Worm (Caenorhabditis elegans) whole organism, L4/young adult: ENCODE measurements around the gene F35F11.2.

ENCODE experiments used
- W03F9.2 ChIP-seq: fragments of 150-350 bp; optimal IDR thresholded peaks from 2 replicates; lab custom pipeline; 2014; ENCODE audit warnings: missing biosample characterization, missing genetic modification characterization
- dao-5 ChIP-seq: sonication (generic microtip); optimal IDR thresholded peaks from 2 replicates; lab custom pipeline; 2016; ENCODE audit warnings: missing genotype, missing genetic modification characterization, moderate library complexity, missing compliant biosample characterization
- him-1 ChIP-seq: sonication (generic microtip); optimal IDR thresholded peaks from 2 replicates; lab custom pipeline; 2016; ENCODE audit warnings: missing genotype, missing genetic modification reagents, missing genetic modification characterization, missing compliant biosample characterization

The F35F11.2 gene

DNA sequence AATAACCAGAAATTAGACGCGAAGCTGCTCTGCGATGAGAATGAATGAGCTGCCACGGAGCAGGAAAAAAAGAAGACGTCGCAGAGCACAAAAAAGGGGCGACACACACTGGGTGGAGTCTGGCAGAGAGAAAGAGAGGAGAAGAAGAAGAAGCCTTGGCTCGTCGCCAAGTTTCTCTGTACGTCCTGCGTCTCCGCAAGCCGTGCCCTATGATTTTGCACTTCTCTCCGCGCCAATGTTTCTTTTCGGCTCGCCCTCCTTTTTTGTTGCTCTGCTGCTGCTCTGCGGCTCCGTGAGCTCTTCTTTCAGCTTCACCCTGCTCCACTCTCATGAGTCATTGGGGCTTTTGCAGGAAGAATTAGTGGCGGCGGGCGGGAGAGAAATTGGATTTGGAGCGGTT, 5.2 kb upstream of the F35F11.2 start, which contains the start of gene hlh-30:
Gene hlh-30 (minus strand): TSS at position 69 of the 400 bp plus-strand sequence.
- TF ChIP-seq dao-5 (tag; lab: Kevin White, UChicago) = no peak
- TF ChIP-seq him-1 (tag; lab: Kevin White, UChicago) = peak; percentile 90

DNA sequence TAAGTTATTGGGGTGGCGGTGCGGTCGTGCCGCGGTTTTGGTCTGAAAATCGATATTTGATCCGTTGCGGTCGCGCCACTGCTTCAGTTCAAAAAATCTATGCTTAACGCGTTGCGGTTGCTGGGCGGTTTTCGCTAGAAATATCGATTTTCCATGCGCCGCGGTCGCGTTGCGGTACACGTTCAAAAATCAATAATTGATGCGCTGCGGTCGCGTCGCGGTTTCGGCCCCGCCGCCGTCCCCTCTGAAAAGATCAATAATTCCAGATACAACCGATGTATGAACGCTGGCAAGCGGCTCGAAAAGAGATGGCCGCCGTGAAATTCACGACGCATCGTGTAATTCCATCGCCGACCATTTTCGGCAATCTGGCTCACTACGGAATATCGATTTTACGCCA, 922 bp downstream of the F35F11.2 start:
- TF ChIP-seq him-1 (tag; lab: Kevin White, UChicago) (no peak), W03F9.2 (tag; lab: Kevin White, UChicago) (no peak), dao-5 (tag; lab: Kevin White, UChicago) (no peak)

DNA sequence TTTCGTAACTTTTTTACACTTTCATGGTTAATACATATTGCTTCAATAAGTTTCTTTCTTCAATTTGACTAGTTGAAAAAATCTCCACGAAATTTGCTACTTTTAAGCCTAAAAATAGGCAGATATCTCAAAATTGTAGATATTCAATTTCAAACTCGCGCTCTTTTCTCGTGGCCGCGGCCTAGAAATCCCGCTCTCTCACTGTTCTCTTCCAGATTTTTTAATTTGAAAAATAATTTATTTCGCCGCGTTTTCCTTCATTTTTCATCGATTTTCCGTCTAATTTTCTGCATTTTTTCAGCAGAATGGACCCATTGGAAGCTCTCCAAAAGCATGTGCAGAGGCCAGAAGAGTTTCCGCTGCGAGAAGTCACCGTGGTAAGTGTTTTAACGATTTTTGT, 2.2 kb downstream of the F35F11.2 start, which contains the start of gene cdc-73:
Gene cdc-73 (plus strand): TSS at position 302 of the 400 bp plus-strand sequence.
- TF ChIP-seq W03F9.2 (tag; lab: Kevin White, UChicago) (peak; percentile 44), dao-5 (tag; lab: Kevin White, UChicago) (no peak)

DNA sequence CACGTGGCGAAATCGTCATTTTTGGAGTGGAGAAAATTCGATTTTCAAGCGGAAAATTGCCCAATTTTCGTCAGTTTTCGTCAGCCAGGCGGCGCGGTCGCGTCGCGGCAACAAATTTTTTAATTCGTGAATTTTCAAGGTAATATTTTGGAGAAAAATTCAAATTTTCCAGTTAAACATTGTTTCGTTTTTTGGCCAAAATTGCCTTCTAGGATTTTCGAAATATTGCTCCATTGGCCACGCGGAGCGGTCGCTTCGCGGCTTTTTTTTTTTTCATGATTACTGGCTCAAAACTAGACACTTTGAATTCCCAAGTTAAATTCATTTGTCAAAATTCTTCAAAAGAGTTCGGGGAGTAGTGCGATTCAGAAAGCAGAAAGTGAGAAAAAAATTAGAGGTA, 7.5 kb downstream of the F35F11.2 start:
- TF ChIP-seq W03F9.2 (tag; lab: Kevin White, UChicago) (no peak), him-1 (tag; lab: Kevin White, UChicago) (no peak), dao-5 (tag; lab: Kevin White, UChicago) (no peak)

DNA sequence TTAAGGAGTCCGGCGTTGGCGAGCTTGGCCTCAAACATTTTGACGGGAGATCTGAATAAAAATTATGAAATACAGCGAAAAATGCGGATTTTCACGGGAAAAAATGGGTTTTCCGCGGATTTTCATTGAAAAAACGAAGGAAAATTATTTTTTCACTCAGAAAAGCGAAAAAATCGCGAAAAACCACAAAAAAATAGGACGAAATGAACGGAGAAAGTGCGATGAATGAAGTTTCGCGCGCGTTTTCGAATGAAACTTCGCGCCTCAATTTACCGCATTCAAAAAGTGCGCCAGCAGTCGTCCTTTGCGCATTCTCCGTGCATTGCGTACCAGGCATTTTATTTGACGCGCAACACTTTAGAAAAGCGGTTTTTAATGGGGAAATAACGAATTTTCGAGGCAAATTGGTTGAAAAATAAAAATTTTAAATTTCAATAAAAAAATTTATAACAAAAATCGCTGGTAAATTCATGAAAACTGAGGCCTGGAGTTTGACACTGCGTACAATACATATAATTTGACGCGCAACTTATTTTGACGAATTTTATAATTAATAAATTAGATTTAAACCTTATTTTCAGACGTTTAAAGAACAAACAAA, 9.4 kb downstream of the F35F11.2 start, which contains the start of gene pcn-1:
Gene pcn-1 (minus strand): TSS at position 51 of the 601 bp plus-strand sequence.
- TF ChIP-seq him-1 (tag; lab: Kevin White, UChicago) (peak; percentile 91), dao-5 (tag; lab: Kevin White, UChicago) (peak; percentile 3), W03F9.2 (tag; lab: Kevin White, UChicago) (peak; percentile 95)

DNA sequence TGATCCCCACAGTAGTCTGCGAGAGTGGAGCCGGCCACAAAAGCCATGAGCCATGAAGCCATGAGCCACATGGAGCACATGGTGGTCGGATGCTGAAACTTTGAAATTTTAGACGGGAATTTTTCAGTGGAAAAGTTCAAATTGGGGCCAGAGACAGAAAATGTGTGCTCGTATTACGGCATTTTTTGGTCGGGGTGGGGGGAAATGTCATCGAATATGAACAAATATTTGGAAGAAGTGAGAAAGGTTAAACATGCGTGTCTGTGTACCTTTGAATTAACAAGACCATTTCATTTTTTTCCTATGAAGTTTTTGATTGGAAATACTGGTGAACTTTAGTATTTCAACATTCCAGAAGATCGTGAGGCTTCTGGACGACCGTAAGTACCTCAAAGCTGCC, 11.5 kb downstream of the F35F11.2 start, which contains the start of gene wrt-5:
Gene wrt-5 (minus strand): TSS at position 101 of the 400 bp plus-strand sequence.
- TF ChIP-seq W03F9.2 (tag; lab: Kevin White, UChicago) (no peak), him-1 (tag; lab: Kevin White, UChicago) (no peak), dao-5 (tag; lab: Kevin White, UChicago) (no peak)

DNA sequence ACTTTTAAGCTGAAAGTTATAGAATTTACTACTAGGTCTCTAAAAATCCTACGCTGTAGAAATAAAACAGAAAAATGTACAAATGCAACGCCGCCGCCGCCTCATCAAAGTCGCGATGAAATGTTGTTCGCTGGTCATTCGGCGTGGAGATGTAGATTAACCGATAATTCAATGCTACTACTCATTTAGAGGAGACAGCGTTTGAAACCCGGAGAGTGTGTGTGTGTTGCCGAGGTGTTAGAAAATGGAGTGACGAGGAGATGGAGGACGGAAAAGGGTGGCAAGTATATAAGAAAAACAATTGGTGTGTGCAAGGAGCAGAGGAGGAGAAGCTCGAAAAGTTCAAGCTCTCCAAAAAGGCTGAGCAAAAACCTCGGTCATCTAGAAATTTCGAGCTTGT, 12.2 kb downstream of the F35F11.2 start:
- TF ChIP-seq him-1 (tag; lab: Kevin White, UChicago) (no peak), dao-5 (tag; lab: Kevin White, UChicago) (no peak), W03F9.2 (tag; lab: Kevin White, UChicago) (no peak)

DNA sequence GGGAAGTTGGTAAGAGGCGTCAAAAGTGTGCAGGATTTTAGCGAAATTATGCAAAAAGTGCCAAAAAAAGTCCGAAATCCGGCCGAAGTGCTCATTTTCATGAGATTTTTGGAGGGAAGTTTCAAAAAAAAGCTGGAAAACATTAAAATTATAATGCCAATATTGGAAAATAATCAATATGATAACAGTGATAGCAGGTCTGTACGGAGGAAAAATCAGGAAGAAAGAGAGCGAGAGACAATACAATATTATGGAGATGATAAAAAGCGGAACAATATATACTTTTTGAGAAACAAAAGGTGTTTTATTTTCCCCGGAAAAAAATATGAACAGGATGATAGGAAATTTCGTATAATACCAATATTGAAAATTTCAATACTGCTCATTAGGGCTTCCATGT, 13.3 kb downstream of the F35F11.2 start:
- TF ChIP-seq him-1 (tag; lab: Kevin White, UChicago) (no peak), dao-5 (tag; lab: Kevin White, UChicago) (no peak), W03F9.2 (tag; lab: Kevin White, UChicago) (no peak)

DNA sequence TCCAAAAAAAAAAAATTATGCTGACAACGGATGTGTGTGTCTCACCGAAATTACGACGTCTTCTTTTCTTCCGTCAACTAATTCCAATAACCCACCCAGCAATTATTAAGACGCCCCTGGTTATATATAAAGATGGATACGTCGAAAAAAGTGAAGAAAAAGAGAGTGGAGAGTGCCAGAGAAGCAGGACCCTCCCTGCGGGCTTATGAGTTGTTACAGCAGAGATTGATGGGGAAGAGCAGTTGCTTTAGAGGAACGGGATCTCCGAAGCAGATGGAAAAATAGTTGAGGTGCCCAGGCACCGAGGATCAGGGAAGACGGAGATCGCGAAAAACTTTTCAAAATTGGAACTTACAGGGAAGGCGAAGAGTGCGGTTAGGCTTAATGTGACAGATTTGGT, 15.2 kb downstream of the F35F11.2 start:
- TF ChIP-seq dao-5 (tag; lab: Kevin White, UChicago) (no peak), him-1 (tag; lab: Kevin White, UChicago) (no peak), W03F9.2 (tag; lab: Kevin White, UChicago) (no peak)

DNA sequence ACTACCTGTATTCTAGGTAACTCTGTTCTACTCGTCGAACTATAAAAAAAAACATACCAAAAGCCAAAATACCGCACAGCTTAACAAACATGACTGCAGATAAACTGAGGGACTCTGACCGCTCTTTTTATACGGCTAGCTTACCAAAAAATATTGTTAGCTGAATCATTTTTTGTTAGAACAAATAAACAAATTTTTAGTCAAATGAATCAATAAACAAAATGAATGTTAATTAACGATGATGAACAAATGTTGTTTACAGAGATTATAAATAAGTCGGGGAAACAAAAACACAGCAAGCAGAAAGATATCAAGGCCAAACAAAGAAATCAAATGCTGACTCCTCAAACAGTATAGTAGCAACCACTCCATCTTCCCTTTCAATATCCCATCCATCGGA, 23.5 kb downstream of the F35F11.2 start, which contains the start of gene ilys-6:
Gene ilys-6 (minus strand): TSS at position 101 of the 400 bp plus-strand sequence.
- no peak for TF ChIP-seq him-1 (tag; lab: Kevin White, UChicago)
- TF ChIP-seq W03F9.2 (tag; lab: Kevin White, UChicago) = no peak
- no peak for TF ChIP-seq dao-5 (tag; lab: Kevin White, UChicago)

DNA sequence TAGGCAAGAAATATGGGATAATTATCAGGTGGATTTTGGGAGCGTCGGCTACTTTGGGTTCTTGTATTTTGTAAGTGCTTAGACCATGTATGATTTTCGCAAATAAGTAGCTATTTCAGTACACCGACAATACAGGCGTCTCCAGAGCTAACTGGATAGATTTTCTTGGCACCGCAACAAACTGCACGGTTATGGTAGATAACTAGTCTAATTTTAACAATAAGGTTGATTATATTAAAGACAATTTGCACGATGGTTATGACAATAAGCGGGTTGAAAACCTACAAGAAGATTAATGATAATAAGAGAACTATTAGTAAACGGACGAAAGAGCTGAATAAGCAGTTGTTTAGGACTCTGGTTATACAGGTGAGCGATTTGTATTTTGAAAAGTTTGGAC, 27.3 kb downstream of the F35F11.2 start:
- TF ChIP-seq W03F9.2 (tag; lab: Kevin White, UChicago) = no peak
- no peak for TF ChIP-seq dao-5 (tag; lab: Kevin White, UChicago)
- no peak for TF ChIP-seq him-1 (tag; lab: Kevin White, UChicago)

DNA sequence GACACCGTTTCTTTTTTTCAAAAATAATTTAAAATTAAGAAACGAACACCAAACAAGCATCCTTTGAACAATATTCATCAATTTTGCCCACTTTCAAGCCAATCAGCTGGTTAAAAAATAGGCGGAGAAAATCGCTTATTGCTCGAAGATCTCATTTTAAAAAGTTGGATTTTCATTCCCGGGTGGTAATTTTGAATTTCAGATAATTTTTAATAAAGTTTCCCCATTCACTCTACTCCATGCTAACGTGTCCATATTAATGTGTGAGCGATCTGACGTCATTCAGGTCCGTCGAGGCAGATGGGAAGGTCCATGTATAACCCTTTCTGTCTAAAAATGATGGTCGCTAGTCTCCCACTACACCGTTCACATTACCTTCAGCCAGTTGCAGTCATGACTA, 28.4 kb downstream of the F35F11.2 start, which contains the start of gene fbxb-55:
Gene fbxb-55 (plus strand): TSS at position 301 of the 400 bp plus-strand sequence.
- TF ChIP-seq dao-5 (tag; lab: Kevin White, UChicago) = no peak

DNA sequence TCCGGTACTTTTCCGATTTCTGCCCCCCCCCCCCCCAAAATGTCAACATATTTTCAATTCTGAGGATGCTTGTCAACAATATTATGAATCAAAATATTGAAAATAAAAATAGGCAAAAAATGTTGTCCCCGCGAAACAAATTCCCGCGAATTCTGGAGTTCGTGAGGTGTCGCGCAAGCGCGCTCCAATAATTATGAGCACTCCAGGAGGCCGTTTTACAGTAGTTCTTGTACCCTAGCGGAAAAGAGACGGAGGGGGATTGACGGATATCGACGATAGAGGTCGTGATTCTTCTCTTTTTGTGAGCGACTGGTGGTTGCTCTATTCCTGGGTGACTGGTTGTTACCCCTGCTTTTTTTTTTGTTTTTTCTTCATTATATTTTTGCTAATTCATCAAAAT, 30.7 kb downstream of the F35F11.2 start:
- TF ChIP-seq him-1 (tag; lab: Kevin White, UChicago) (no peak), dao-5 (tag; lab: Kevin White, UChicago) (no peak), W03F9.2 (tag; lab: Kevin White, UChicago) (no peak)

DNA sequence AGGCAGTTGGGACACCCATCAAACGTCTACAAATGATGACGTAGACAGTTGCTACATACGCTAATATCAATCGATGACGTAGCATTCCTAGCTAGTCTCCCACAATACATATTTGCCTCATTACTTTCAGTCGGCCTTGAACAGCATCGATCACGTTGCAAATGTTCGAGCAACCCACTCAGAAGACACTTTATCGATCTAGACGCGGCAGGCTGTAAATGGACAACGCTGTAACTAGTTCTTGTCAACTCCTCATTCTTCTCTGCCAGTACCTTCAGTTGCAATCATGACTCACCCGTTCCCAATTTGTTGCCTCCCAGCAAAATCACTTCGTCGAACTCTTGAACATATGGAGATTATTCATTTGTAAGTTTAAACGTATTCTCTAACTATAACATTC, 31.9 kb downstream of the F35F11.2 start, which contains the start of gene pqn-75:
Gene pqn-75 (plus strand): TSS at position 301 of the 400 bp plus-strand sequence.
- TF ChIP-seq dao-5 (tag; lab: Kevin White, UChicago) = no peak
- TF ChIP-seq him-1 (tag; lab: Kevin White, UChicago) = no peak
- TF ChIP-seq W03F9.2 (tag; lab: Kevin White, UChicago) = no peak
